Worm (Caenorhabditis elegans): Measurements from ENCODE around the gene Y97E10B.1.

- no peak for TF ChIP-seq T07F8.4 (tag; optimal IDR thresholded peaks at IDR 0.05)
- TF ChIP-seq pha-4 (tag; optimal IDR thresholded peaks at IDR 0.05), result no peak
- no peak for TF ChIP-seq chd-7 (tag; optimal IDR thresholded peaks at IDR 0.05)
- TF ChIP-seq egrh-3 (GFP tag; IDR thresholded peaks at IDR 0.05), result no peak
- no peak for TF ChIP-seq lin-26 (GFP tag; IDR thresholded peaks at IDR 0.05)
- TF ChIP-seq nhr-90 (tag; optimal IDR thresholded peaks at IDR 0.05), result no peak
- TF ChIP-seq ama-1 (optimal IDR thresholded peaks at IDR 0.05), result no peak
- TF ChIP-seq ama-1 (GFP tag; optimal IDR thresholded peaks at IDR 0.05), result no peak
- no peak for TF ChIP-seq egl-18 (GFP tag; IDR thresholded peaks at IDR 0.05)
- no peak for TF ChIP-seq zfh-2 (GFP tag; conservative IDR thresholded peaks at IDR 0.05)
- no peak for TF ChIP-seq nfya-1 (tag; optimal IDR thresholded peaks at IDR 0.05; ENCODE audit: borderline replicate concordance, insufficient read depth)
- TF ChIP-seq ztf-22 (GFP tag; optimal IDR thresholded peaks at IDR 0.05), result no peak
- TF ChIP-seq unc-62 (GFP tag; optimal IDR thresholded peaks at IDR 0.05), result no peak
- TF ChIP-seq egl-44 (GFP tag; IDR thresholded peaks at IDR 0.05), result no peak
- TF ChIP-seq B0035.1 (tag; optimal IDR thresholded peaks at IDR 0.05), result no peak
These were observed 18.2 kb upstream of the Y97E10B.1 start, which contains the start of gene srsx-7 for ce11 chrV:7925483-7925882.

All from whole organism, young adult.